Worm (Caenorhabditis elegans) whole organism, L4 larva: ENCODE data around the gene srh-275.

Experiments used
- F10B5.3 ChIP-seq: sonication (generic microtip); optimal IDR thresholded peaks from 2 replicates; lab custom pipeline; 2016; ENCODE audit warnings: mild to moderate bottlenecking, missing genetic modification characterization, missing compliant biosample characterization
- F44E2.7 ChIP-seq: fragments of 200-800 bp; sonication (Bioruptor generic); IDR thresholded peaks from 2 replicates; pipeline ENCODE4 v2.1.2; 2022; ENCODE audit warnings: missing genetic modification characterization, missing compliant biosample characterization
- Y105C5A.15 ChIP-seq: fragments of 200-800 bp; sonication (Bioruptor generic); IDR thresholded peaks from 2 replicates; pipeline ENCODE4 v1.3.6; 2022; ENCODE audit warnings: missing genetic modification characterization, missing compliant biosample characterization
- Y75B8A.6 ChIP-seq: fragments of 200-800 bp; sonication (Bioruptor generic); IDR thresholded peaks from 2 replicates; pipeline ENCODE4 v1.3.6; 2022; ENCODE audit warnings: missing genetic modification reagents, missing genetic modification characterization, missing compliant biosample characterization
- aha-1 ChIP-seq: fragments of 150-350 bp; peaks from one replicate; lab custom pipeline; 2014; ENCODE audit warnings: missing biosample characterization, missing genetic modification characterization
- ama-1 ChIP-seq: fragments of 150-350 bp; optimal IDR thresholded peaks from 2 replicates; lab custom pipeline; 2014; ENCODE audit warnings: inconsistent platforms, mixed read lengths
- arid-1 ChIP-seq: fragments of 200-800 bp; sonication (Bioruptor generic); conservative IDR thresholded peaks from 2 replicates; pipeline ENCODE4 v1.3.6; 2022; ENCODE audit warnings: missing genetic modification reagents, missing genetic modification characterization, missing compliant biosample characterization
- ceh-20 ChIP-seq: fragments of 200-800 bp; sonication (Bioruptor generic); IDR thresholded peaks from 2 replicates; pipeline ENCODE4 v1.3.6; 2022; ENCODE audit warnings: missing genetic modification reagents, missing genetic modification characterization, missing compliant biosample characterization
- ceh-44 ChIP-seq: fragments of 200-800 bp; sonication (Bioruptor generic); IDR thresholded peaks from 2 replicates; pipeline ENCODE4 v1.3.6; 2022; ENCODE audit warnings: missing genetic modification reagents, missing genetic modification characterization, missing compliant biosample characterization
- ceh-62 ChIP-seq: sonication (generic microtip); optimal IDR thresholded peaks from 2 replicates; lab custom pipeline; 2017; ENCODE audit warnings: missing biosample characterization, missing genetic modification characterization
- cey-2 ChIP-seq: sonication (generic microtip); optimal IDR thresholded peaks from 3 replicates; lab custom pipeline; 2017; ENCODE audit warnings: missing genetic modification characterization, mild to moderate bottlenecking, missing compliant biosample characterization, antibody characterized with exemption, borderline replicate concordance; ENCODE audit not compliant: insufficient read depth
- ctbp-1 ChIP-seq: fragments of 200-800 bp; sonication (Bioruptor generic); IDR thresholded peaks from 2 replicates; pipeline ENCODE4 v1.3.6; 2022; ENCODE audit warnings: missing genetic modification reagents, missing genetic modification characterization, missing compliant biosample characterization
- dmd-8 ChIP-seq: fragments of 200-800 bp; sonication (Bioruptor generic); IDR thresholded peaks from 2 replicates; pipeline ENCODE4 v1.3.6; 2022; ENCODE audit warnings: missing genetic modification characterization, missing compliant biosample characterization
- dpl-1 ChIP-seq: fragments of 150-350 bp; optimal IDR thresholded peaks from 2 replicates; lab custom pipeline; 2014; ENCODE audit warnings: missing biosample characterization, missing genetic modification reagents, missing genetic modification characterization
- duxl-1 ChIP-seq: sonication (generic microtip); optimal IDR thresholded peaks from 2 replicates; lab custom pipeline; 2016; ENCODE audit warnings: mild to moderate bottlenecking, missing genetic modification characterization, moderate library complexity, missing compliant biosample characterization; ENCODE audit not compliant: poor library complexity
- egl-27 ChIP-seq: sonication (generic microtip); optimal IDR thresholded peaks from 3 replicates; lab custom pipeline; 2017; ENCODE audit warnings: missing biosample characterization, missing genetic modification reagents, missing genetic modification characterization
- gei-8 ChIP-seq: fragments of 200-800 bp; sonication (Bioruptor generic); optimal IDR thresholded peaks from 2 replicates; lab custom pipeline; 2018; ENCODE audit warnings: mild to moderate bottlenecking, missing genetic modification characterization, missing compliant biosample characterization
- hlh-11 ChIP-seq: fragments of 200-800 bp; sonication (Bioruptor generic); optimal IDR thresholded peaks from 2 replicates; lab custom pipeline; 2018; ENCODE audit warnings: mild to moderate bottlenecking, missing genetic modification characterization, missing compliant biosample characterization
- lim-7 ChIP-seq: fragments of 200-800 bp; sonication (Bioruptor generic); IDR thresholded peaks from 2 replicates; pipeline ENCODE4 v1.3.6; 2022; ENCODE audit warnings: missing genetic modification characterization, missing compliant biosample characterization
- lin-13 ChIP-seq: fragments of 150-350 bp; optimal IDR thresholded peaks from 2 replicates; lab custom pipeline; 2014; ENCODE audit warnings: missing biosample characterization, missing genetic modification reagents, missing genetic modification characterization
- lir-3 ChIP-seq: sonication (generic microtip); optimal IDR thresholded peaks from 2 replicates; lab custom pipeline; 2016; ENCODE audit warnings: mild to moderate bottlenecking, missing genetic modification characterization, missing compliant biosample characterization
- mdl-1 ChIP-seq, 2 experiments: fragments of 150-350 bp in 1 of 2; sonication (generic microtip) in 1 of 2; optimal IDR thresholded peaks; 2 replicates each; lab custom pipeline; 2014 to 2017; ENCODE audit warnings: missing biosample characterization in 2 of 2, missing genetic modification characterization in 2 of 2
- mdt-29 ChIP-seq: fragments of 200-800 bp; sonication (Bioruptor generic); IDR thresholded peaks from 2 replicates; pipeline ENCODE4 v1.3.6; 2022; ENCODE audit warnings: missing genetic modification reagents, missing genetic modification characterization, missing compliant biosample characterization
- mep-1 ChIP-seq: fragments of 150-350 bp; sonication (generic microtip); optimal IDR thresholded peaks from 3 replicates; lab custom pipeline; 2014; ENCODE audit warnings: missing biosample characterization, missing genetic modification characterization
- nhr-102 ChIP-seq: sonication (generic microtip); optimal IDR thresholded peaks from 2 replicates; lab custom pipeline; 2016; ENCODE audit warnings: mild to moderate bottlenecking, missing genetic modification characterization, moderate library complexity, missing compliant biosample characterization
- nhr-11 ChIP-seq: fragments of 150-350 bp; optimal IDR thresholded peaks from 2 replicates; lab custom pipeline; 2014; ENCODE audit warnings: missing biosample characterization, missing genetic modification characterization
- nhr-28 ChIP-seq: fragments of 150-350 bp; optimal IDR thresholded peaks from 2 replicates; lab custom pipeline; 2014; ENCODE audit warnings: missing biosample characterization, missing genetic modification characterization
- nhr-41 ChIP-seq: fragments of 200-800 bp; sonication (Bioruptor generic); IDR thresholded peaks from 2 replicates; pipeline ENCODE4 v1.3.6; 2022; ENCODE audit warnings: missing genetic modification reagents, missing genetic modification characterization, missing compliant biosample characterization
- nhr-77 ChIP-seq: fragments of 150-350 bp; optimal IDR thresholded peaks from 2 replicates; lab custom pipeline; 2014; ENCODE audit warnings: missing biosample characterization, missing genetic modification characterization
- saeg-2 ChIP-seq: fragments of 200-800 bp; sonication (Bioruptor generic); IDR thresholded peaks from 2 replicates; pipeline ENCODE4 v1.3.6; 2022; ENCODE audit warnings: missing genetic modification reagents, missing genetic modification characterization, missing compliant biosample characterization
- sdz-12 ChIP-seq: fragments of 200-800 bp; sonication (Bioruptor generic); optimal IDR thresholded peaks from 2 replicates; lab custom pipeline; 2018; ENCODE audit warnings: mild to moderate bottlenecking, missing genetic modification characterization, missing compliant biosample characterization
- skn-1 ChIP-seq: fragments of 150-350 bp; optimal IDR thresholded peaks from 2 replicates; lab custom pipeline; 2014; ENCODE audit warnings: missing biosample characterization, missing genetic modification characterization
- snpc-4 ChIP-seq: fragments of 150-350 bp; optimal IDR thresholded peaks from 2 replicates; lab custom pipeline; 2014; ENCODE audit warnings: missing biosample characterization, missing genetic modification characterization
- spr-1 ChIP-seq: sonication (generic microtip); optimal IDR thresholded peaks from 2 replicates; lab custom pipeline; 2016; ENCODE audit warnings: mild to moderate bottlenecking, missing genetic modification characterization, missing compliant biosample characterization
- tag-97 ChIP-seq: fragments of 200-800 bp; sonication (Bioruptor generic); IDR thresholded peaks from 2 replicates; pipeline ENCODE4 v1.3.6; 2022; ENCODE audit warnings: missing genetic modification characterization, missing compliant biosample characterization
- unc-130 ChIP-seq: sonication (generic microtip); optimal IDR thresholded peaks from 2 replicates; lab custom pipeline; 2016; ENCODE audit warnings: missing genetic modification reagents, missing genetic modification characterization, missing compliant biosample characterization
- unc-39 ChIP-seq: sonication (generic microtip); optimal IDR thresholded peaks from 2 replicates; lab custom pipeline; 2017; ENCODE audit warnings: missing biosample characterization, missing genetic modification characterization
- unc-62 ChIP-seq, 3 experiments: fragments of 150-350 bp in 1 of 3; sonication (generic microtip); optimal IDR thresholded peaks in 2 of 3; peaks in 1 of 3; 1 replicate in 1 of 3; 2 replicates in 2 of 3; lab custom pipeline; 2014 to 2017; ENCODE audit warnings: missing biosample characterization in 3 of 3, missing genetic modification characterization in 3 of 3, missing genetic modification reagents in 3 of 3, missing genotype in 1 of 3
- zag-1 ChIP-seq: fragments of 150-350 bp; optimal IDR thresholded peaks from 2 replicates; lab custom pipeline; 2014; ENCODE audit warnings: missing biosample characterization, missing genetic modification characterization
- ztf-11 ChIP-seq: fragments of 150-350 bp; optimal IDR thresholded peaks from 2 replicates; lab custom pipeline; 2014; ENCODE audit warnings: missing biosample characterization, missing genetic modification characterization
- ztf-7 ChIP-seq: fragments of 150-350 bp; optimal IDR thresholded peaks from 2 replicates; lab custom pipeline; 2014; ENCODE audit warnings: missing biosample characterization, missing genetic modification characterization

The srh-275 gene

DNA sequence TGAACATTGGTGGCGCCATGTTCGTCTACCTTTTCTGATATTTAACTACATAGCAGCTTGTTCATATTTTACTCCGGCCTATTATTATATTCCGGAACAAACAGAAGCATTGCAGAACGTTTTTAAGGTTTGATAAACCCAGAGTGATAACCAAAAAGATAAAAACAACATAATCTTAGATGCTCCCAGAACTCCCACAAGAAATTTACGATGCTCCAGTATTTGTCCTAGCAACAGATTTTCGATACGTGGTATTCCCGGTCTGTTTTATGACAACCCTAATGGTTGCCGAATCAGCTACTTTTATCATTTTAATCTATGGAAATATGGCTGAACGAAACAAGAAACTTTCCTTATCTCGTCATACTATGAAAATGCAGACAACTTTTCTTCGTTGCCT, 799 bp downstream of the srh-275 start:
- no peak for TF ChIP-seq arid-1 (GFP tag; lab: Robert Waterston, UW)
- TF ChIP-seq unc-62 (GFP tag; optimal IDR thresholded peaks at IDR 0.05 in 1 of 2; lab: Kevin White, UChicago) = peak in 1 of 2 experiments; percentile 92
- no peak for TF ChIP-seq unc-62 (tag; optimal IDR thresholded peaks at IDR 0.05; lab: Kevin White, UChicago)

DNA sequence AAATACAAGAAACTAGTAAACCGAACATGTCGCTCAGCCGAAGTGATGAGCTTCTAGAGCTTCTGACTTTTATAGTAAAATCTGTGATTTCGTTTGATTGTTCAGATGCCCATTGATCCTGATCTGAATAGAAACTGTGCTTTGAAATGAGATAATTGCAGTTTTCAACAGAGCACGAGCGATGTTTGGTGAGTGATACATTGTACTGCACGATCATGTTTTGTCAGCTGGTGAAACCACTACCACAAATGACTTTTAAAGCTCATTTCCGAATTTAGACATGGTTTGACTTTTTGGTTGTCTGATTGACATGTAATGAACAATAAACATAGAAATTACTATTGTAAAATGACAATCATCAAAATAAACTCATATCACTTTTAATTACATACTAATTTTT, 2.7 kb downstream of the srh-275 start, which contains the start of gene tag-293:
Gene tag-293, minus strand, starts transcription at position 101 of the 400 bp plus-strand sequence.
- TF ChIP-seq duxl-1 (tag; lab: Kevin White, UChicago) (no peak), hlh-11 (no peak), F44E2.7 (GFP tag; lab: Robert Waterston, UW) (no peak), tag-97 (GFP tag; lab: Robert Waterston, UW) (no peak), gei-8 (GFP tag; lab: Kevin White, UChicago) (no peak), spr-1 (tag; lab: Kevin White, UChicago) (no peak), skn-1 (no peak), ceh-62 (tag; lab: Kevin White, UChicago) (no peak), mep-1 (tag; lab: Kevin White, UChicago) (no peak), ceh-20 (no peak), ama-1 (no peak), dpl-1 (GFP tag; lab: Kevin White, UChicago) (no peak), Y105C5A.15 (no peak), unc-39 (tag; lab: Kevin White, UChicago) (no peak), mdt-29 (GFP tag; lab: Robert Waterston, UW) (no peak), ceh-44 (GFP tag; lab: Robert Waterston, UW) (no peak), nhr-28 (tag; lab: Kevin White, UChicago) (no peak), nhr-77 (tag; lab: Kevin White, UChicago) (no peak), unc-62 (GFP tag; optimal IDR thresholded peaks at IDR 0.05 in 1 of 2; lab: Kevin White, UChicago) (no peak), unc-62 (tag; optimal IDR thresholded peaks at IDR 0.05; lab: Kevin White, UChicago) (no peak), egl-27 (tag; lab: Kevin White, UChicago) (no peak)
- TF ChIP-seq, all 104 proteins: peak for 0

DNA sequence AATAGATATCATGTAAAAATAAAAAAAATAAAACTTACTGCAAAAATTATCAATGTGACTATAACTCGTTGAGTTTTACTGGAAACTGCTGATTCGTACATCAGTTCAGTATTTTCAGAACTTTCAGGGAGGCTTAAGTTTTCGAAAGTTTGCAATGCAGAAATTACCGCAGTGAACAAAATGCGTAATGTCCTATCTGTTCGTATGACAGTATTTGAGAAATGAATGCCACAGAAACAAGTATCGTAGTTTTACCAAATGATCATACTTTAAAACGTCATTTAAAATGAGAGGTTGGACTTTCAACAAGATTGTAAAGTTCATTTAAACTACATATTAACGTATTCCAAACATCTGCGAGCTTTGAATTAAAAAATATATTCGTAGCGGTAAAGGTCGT, 3.9 kb downstream of the srh-275 start, which contains the start of gene C03G6.21:
Gene C03G6.21, minus strand, starts transcription at position 101 of the 400 bp plus-strand sequence.
- TF ChIP-seq mdl-1 (tag; optimal IDR thresholded peaks at IDR 0.05; lab: Kevin White, UChicago) = no peak
- no peak for TF ChIP-seq sdz-12 (GFP tag; lab: Kevin White, UChicago)
- TF ChIP-seq cey-2 (tag; lab: Kevin White, UChicago) = no peak
- TF ChIP-seq ztf-7 = no peak
- no peak for TF ChIP-seq hlh-11
- TF ChIP-seq nhr-11 = no peak
- no peak for TF ChIP-seq lir-3 (tag; lab: Kevin White, UChicago)
- TF ChIP-seq nhr-102 = no peak
- no peak for TF ChIP-seq lin-13 (GFP tag; lab: Kevin White, UChicago)
- TF ChIP-seq lim-7 (GFP tag; lab: Robert Waterston, UW) = no peak
- no peak for TF ChIP-seq dmd-8 (GFP tag; lab: Robert Waterston, UW)
- TF ChIP-seq unc-130 (GFP tag; lab: Kevin White, UChicago) = no peak
- TF ChIP-seq nhr-41 (GFP tag; lab: Robert Waterston, UW) = no peak

DNA sequence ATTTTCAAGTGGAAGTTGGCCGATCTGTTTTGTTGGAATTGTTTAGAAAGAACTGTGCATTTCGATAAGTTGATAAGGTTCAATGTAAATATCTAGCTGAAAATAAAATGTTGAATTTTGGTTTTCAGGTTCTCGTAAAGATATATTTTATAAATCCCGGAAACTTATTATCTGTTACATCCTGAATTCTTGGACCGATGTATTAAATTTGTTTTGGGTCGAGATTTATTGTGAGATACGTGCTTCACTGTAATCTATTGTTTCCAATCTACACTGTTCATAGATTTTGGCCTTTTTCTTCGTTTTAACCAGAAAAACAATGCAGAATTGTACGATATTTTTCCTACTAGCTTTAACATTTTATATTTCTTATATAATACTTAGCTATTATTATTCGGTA, 4.3 kb downstream of the srh-275 start, which contains the start of gene C03G6.6:
Gene C03G6.6, plus strand, starts transcription at position 301 of the 400 bp plus-strand sequence.
- no peak for TF ChIP-seq snpc-4 (tag; lab: Kevin White, UChicago)
- TF ChIP-seq saeg-2 (GFP tag; lab: Robert Waterston, UW) = no peak
- TF ChIP-seq ctbp-1 = no peak
- no peak for TF ChIP-seq Y75B8A.6 (GFP tag; lab: Robert Waterston, UW)
- TF ChIP-seq zag-1 = no peak
- no peak for TF ChIP-seq F10B5.3 (tag; lab: Kevin White, UChicago)
- no peak for TF ChIP-seq ztf-11 (tag; lab: Kevin White, UChicago)
- TF ChIP-seq aha-1 (tag; lab: Kevin White, UChicago) = no peak
